Worm (Caenorhabditis elegans) whole organism, late embryonic: ENCODE results near the gene dig-1.

Experiments
- C08G9.2 ChIP-seq: sonication (generic microtip); optimal IDR thresholded peaks from 2 replicates; lab custom pipeline; 2016; ENCODE audit warnings: mild to moderate bottlenecking, missing genetic modification characterization, moderate library complexity, missing compliant biosample characterization
- C38D4.7 ChIP-seq: fragments of 200-800 bp; sonication (Bioruptor generic); optimal IDR thresholded peaks from 2 replicates; lab custom pipeline; 2018; ENCODE audit warnings: mild to moderate bottlenecking, missing genetic modification characterization, moderate library complexity, missing compliant biosample characterization
- K02D7.2 ChIP-seq: sonication (generic microtip); optimal IDR thresholded peaks from 2 replicates; lab custom pipeline; 2017; ENCODE audit warnings: mild to moderate bottlenecking, missing genetic modification characterization, missing compliant biosample characterization
- K09A11.1 ChIP-seq: sonication (generic microtip); optimal IDR thresholded peaks from 2 replicates; lab custom pipeline; 2017; ENCODE audit warnings: antibody characterized with exemption, mild to moderate bottlenecking, missing genetic modification characterization, missing compliant biosample characterization; ENCODE audit not compliant: insufficient read depth
- T23F11.4 ChIP-seq: fragments of 200-800 bp; sonication (Bioruptor generic); optimal IDR thresholded peaks from 2 replicates; lab custom pipeline; 2018; ENCODE audit warnings: mild to moderate bottlenecking, missing genetic modification characterization, missing compliant biosample characterization
- Y22D7AL.16 ChIP-seq: sonication (generic microtip); optimal IDR thresholded peaks from 2 replicates; lab custom pipeline; 2016; ENCODE audit warnings: missing genetic modification characterization, missing compliant biosample characterization
- ahr-1 ChIP-seq: sonication (generic microtip); optimal IDR thresholded peaks from 2 replicates; lab custom pipeline; 2016; ENCODE audit warnings: missing genetic modification characterization, missing compliant biosample characterization
- ama-1 ChIP-seq: fragments of 150-350 bp; optimal IDR thresholded peaks from 2 replicates; lab custom pipeline; 2014
- ceh-14 ChIP-seq: sonication (generic microtip); optimal IDR thresholded peaks from 2 replicates; lab custom pipeline; 2016; ENCODE audit warnings: missing genotype, missing genetic modification characterization, missing compliant biosample characterization
- ceh-18 ChIP-seq: sonication (generic microtip); optimal IDR thresholded peaks from 2 replicates; lab custom pipeline; 2016; ENCODE audit warnings: missing genetic modification characterization, missing compliant biosample characterization
- ceh-24 ChIP-seq: sonication (generic microtip); optimal IDR thresholded peaks from 2 replicates; lab custom pipeline; 2016; ENCODE audit warnings: mild to moderate bottlenecking, missing genetic modification characterization, missing compliant biosample characterization
- ceh-30 ChIP-seq: fragments of 150-350 bp; optimal IDR thresholded peaks from 2 replicates; lab custom pipeline; 2014; ENCODE audit warnings: missing biosample characterization, missing genetic modification characterization
- ceh-34 ChIP-seq: sonication (generic microtip); optimal IDR thresholded peaks from 2 replicates; lab custom pipeline; 2016; ENCODE audit warnings: mild to moderate bottlenecking, missing genetic modification characterization, missing compliant biosample characterization
- ceh-45 ChIP-seq: fragments of 200-800 bp; sonication (Bioruptor generic); IDR thresholded peaks from 2 replicates; pipeline ENCODE4 v1.3.6; 2022; ENCODE audit warnings: missing genetic modification reagents, missing genetic modification characterization, missing compliant biosample characterization
- ceh-6 ChIP-seq: fragments of 200-800 bp; sonication (Bioruptor generic); optimal IDR thresholded peaks from 2 replicates; lab custom pipeline; 2018; ENCODE audit warnings: mild to moderate bottlenecking, missing genetic modification characterization, missing compliant biosample characterization
- ceh-9 ChIP-seq: sonication (generic microtip); optimal IDR thresholded peaks from 2 replicates; lab custom pipeline; 2016; ENCODE audit warnings: mild to moderate bottlenecking, missing genetic modification characterization, inconsistent platforms, missing compliant biosample characterization
- che-1 ChIP-seq: sonication (generic microtip); optimal IDR thresholded peaks from 2 replicates; lab custom pipeline; 2016; ENCODE audit warnings: mild to moderate bottlenecking, missing genetic modification characterization, missing compliant biosample characterization
- dmd-4 ChIP-seq: sonication (generic microtip); optimal IDR thresholded peaks from 2 replicates; lab custom pipeline; 2016; ENCODE audit warnings: borderline replicate concordance, missing genetic modification characterization, missing compliant biosample characterization
- dve-1 ChIP-seq: sonication (generic microtip); optimal IDR thresholded peaks from 2 replicates; lab custom pipeline; 2017; ENCODE audit warnings: antibody characterized with exemption, mild to moderate bottlenecking, missing genetic modification characterization, missing compliant biosample characterization
- elt-2 ChIP-seq: sonication (generic microtip); optimal IDR thresholded peaks from 2 replicates; lab custom pipeline; 2016; ENCODE audit warnings: missing genetic modification reagents, missing genetic modification characterization, missing compliant biosample characterization
- ets-4 ChIP-seq: sonication (generic microtip); optimal IDR thresholded peaks from 2 replicates; lab custom pipeline; 2016; ENCODE audit warnings: missing genetic modification characterization, missing compliant biosample characterization
- fax-1 ChIP-seq: sonication (generic microtip); optimal IDR thresholded peaks from 2 replicates; lab custom pipeline; 2016; ENCODE audit warnings: missing genotype, missing genetic modification characterization, missing compliant biosample characterization
- fkh-6 ChIP-seq: sonication (generic microtip); optimal IDR thresholded peaks from 2 replicates; lab custom pipeline; 2016; ENCODE audit warnings: missing genetic modification characterization, missing compliant biosample characterization
- gmeb-2 ChIP-seq: sonication (generic microtip); optimal IDR thresholded peaks from 2 replicates; lab custom pipeline; 2016; ENCODE audit warnings: missing genetic modification characterization, inconsistent platforms, missing compliant biosample characterization
- hlh-13 ChIP-seq: fragments of 200-800 bp; sonication (Bioruptor generic); optimal IDR thresholded peaks from 2 replicates; lab custom pipeline; 2018; ENCODE audit warnings: mild to moderate bottlenecking, missing genetic modification characterization, missing compliant biosample characterization
- hlh-15 ChIP-seq: sonication (generic microtip); optimal IDR thresholded peaks from 2 replicates; lab custom pipeline; 2016; ENCODE audit warnings: missing genetic modification characterization, missing compliant biosample characterization
- hlh-30 ChIP-seq: sonication (generic microtip); optimal IDR thresholded peaks from 2 replicates; lab custom pipeline; 2017; ENCODE audit warnings: antibody characterized with exemption, missing genetic modification characterization, missing compliant biosample characterization; ENCODE audit not compliant: insufficient read depth
- hlh-8 ChIP-seq: sonication (generic microtip); optimal IDR thresholded peaks from 2 replicates; lab custom pipeline; 2016; ENCODE audit warnings: missing genotype, missing genetic modification characterization, missing compliant biosample characterization
- lim-6 ChIP-seq: sonication (generic microtip); optimal IDR thresholded peaks from 2 replicates; lab custom pipeline; 2016; ENCODE audit warnings: missing genetic modification characterization, missing compliant biosample characterization
- mec-3 ChIP-seq: sonication (generic microtip); optimal IDR thresholded peaks from 2 replicates; lab custom pipeline; 2016; ENCODE audit warnings: borderline replicate concordance, missing genetic modification characterization, missing compliant biosample characterization
- nhr-232 ChIP-seq: sonication (generic microtip); optimal IDR thresholded peaks from 2 replicates; lab custom pipeline; 2016; ENCODE audit warnings: missing genetic modification characterization, missing compliant biosample characterization
- npax-4 ChIP-seq: sonication (generic microtip); optimal IDR thresholded peaks from 2 replicates; lab custom pipeline; 2016; ENCODE audit warnings: missing genetic modification characterization, missing compliant biosample characterization
- pag-3 ChIP-seq: sonication (generic microtip); optimal IDR thresholded peaks from 2 replicates; lab custom pipeline; 2016; ENCODE audit warnings: missing compliant biosample characterization, missing genetic modification characterization, borderline replicate concordance
- pat-9 ChIP-seq: fragments of 200-800 bp; sonication (Bioruptor generic); optimal IDR thresholded peaks from 2 replicates; lab custom pipeline; 2018; ENCODE audit warnings: mild to moderate bottlenecking, missing genetic modification characterization, moderate library complexity, missing compliant biosample characterization
- pha-2 ChIP-seq: sonication (generic microtip); optimal IDR thresholded peaks from 2 replicates; lab custom pipeline; 2017; ENCODE audit warnings: mild to moderate bottlenecking, missing genetic modification characterization, missing compliant biosample characterization
- pqm-1 ChIP-seq: sonication (generic microtip); optimal IDR thresholded peaks from 2 replicates; lab custom pipeline; 2016; ENCODE audit warnings: missing genetic modification characterization, missing compliant biosample characterization
- pros-1 ChIP-seq: fragments of 150-350 bp; optimal IDR thresholded peaks from 2 replicates; lab custom pipeline; 2014; ENCODE audit warnings: missing biosample characterization, missing genetic modification reagents, missing genetic modification characterization
- ref-2 ChIP-seq: sonication (generic microtip); optimal IDR thresholded peaks from 2 replicates; lab custom pipeline; 2016; ENCODE audit warnings: missing genetic modification characterization, missing compliant biosample characterization
- rnt-1 ChIP-seq: sonication (generic microtip); optimal IDR thresholded peaks from 2 replicates; lab custom pipeline; 2016; ENCODE audit warnings: missing genetic modification characterization, missing compliant biosample characterization
- sdc-2 ChIP-seq: sonication (generic microtip); optimal IDR thresholded peaks from 2 replicates; lab custom pipeline; 2016; ENCODE audit warnings: missing genotype, missing genetic modification characterization, missing compliant biosample characterization
- syd-9 ChIP-seq: sonication (generic microtip); optimal IDR thresholded peaks from 2 replicates; lab custom pipeline; 2016; ENCODE audit warnings: mild to moderate bottlenecking, missing genetic modification characterization, moderate library complexity, missing compliant biosample characterization
- tbx-2 ChIP-seq: sonication (generic microtip); optimal IDR thresholded peaks from 2 replicates; lab custom pipeline; 2016; ENCODE audit warnings: missing genetic modification characterization, missing compliant biosample characterization
- unc-55 ChIP-seq: sonication (generic microtip); optimal IDR thresholded peaks from 2 replicates; lab custom pipeline; 2017; ENCODE audit warnings: missing biosample characterization, missing genetic modification reagents, missing genetic modification characterization
- unc-86 ChIP-seq: sonication (generic microtip); optimal IDR thresholded peaks from 2 replicates; lab custom pipeline; 2016; ENCODE audit warnings: missing genetic modification characterization, missing compliant biosample characterization
- zip-5 ChIP-seq: sonication (generic microtip); optimal IDR thresholded peaks from 2 replicates; lab custom pipeline; 2016; ENCODE audit warnings: missing genetic modification characterization, missing compliant biosample characterization
- ztf-16 ChIP-seq: sonication (generic microtip); optimal IDR thresholded peaks from 2 replicates; lab custom pipeline; 2017; ENCODE audit warnings: missing genetic modification characterization, missing compliant biosample characterization

Gene dig-1

DNA sequence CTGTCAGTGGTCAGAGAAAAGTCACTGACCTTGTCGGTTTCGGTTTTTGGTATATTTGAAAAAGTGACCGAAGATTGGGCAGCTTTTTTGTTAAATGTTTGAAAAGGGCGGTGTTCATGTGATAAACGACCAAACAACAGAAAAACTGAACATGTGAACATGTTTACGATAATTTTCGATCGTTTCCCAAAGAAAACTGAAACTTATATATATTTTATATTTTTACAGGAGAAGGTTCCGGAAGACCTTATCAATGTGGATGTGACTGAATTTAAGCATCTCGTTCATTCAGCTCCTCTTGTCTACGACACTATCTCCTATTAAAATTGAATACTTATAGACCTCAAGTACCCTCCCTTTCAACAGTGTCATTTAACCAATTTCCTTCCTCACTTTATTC, 53.6 kb downstream of the dig-1 start:
- TF ChIP-seq ceh-34 (tag; lab: Kevin White, UChicago) (no peak), unc-86 (tag; lab: Kevin White, UChicago) (no peak), zip-5 (no peak), C08G9.2 (tag; lab: Kevin White, UChicago) (no peak), ref-2 (tag; lab: Kevin White, UChicago) (no peak), ceh-45 (GFP tag; lab: Robert Waterston, UW) (no peak), pqm-1 (tag; lab: Kevin White, UChicago) (no peak), pros-1 (no peak), ahr-1 (tag; lab: Kevin White, UChicago) (no peak), nhr-232 (tag; lab: Kevin White, UChicago) (no peak), hlh-30 (tag; lab: Kevin White, UChicago) (no peak), Y22D7AL.16 (tag; lab: Kevin White, UChicago) (no peak), pat-9 (no peak), gmeb-2 (tag; lab: Kevin White, UChicago) (no peak), ceh-18 (no peak), C38D4.7 (GFP tag; lab: Kevin White, UChicago) (no peak)
- TF ChIP-seq, all 69 proteins: peak for 0

DNA sequence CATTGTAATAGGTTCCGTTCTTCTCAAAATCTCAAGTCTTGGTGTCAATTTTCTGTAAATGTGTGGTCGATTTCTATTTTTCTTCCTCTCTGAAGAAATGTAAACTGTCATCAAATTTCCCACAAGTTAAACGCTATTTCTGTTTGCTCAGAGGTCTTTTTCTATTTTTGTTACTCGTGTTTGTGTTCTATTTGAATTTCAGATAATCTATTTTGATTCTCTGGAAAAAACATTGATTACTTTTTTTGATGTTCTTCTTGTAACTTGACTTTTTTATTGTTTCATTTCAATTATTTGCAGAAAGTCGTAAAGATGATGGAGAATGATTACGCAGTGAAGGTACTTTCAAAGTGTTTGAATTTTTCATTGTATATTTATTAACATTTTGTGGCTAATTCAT, 56.4 kb downstream of the dig-1 start, which contains the start of gene lim-8:
TSS of gene lim-8 (plus strand) at position 301 of the 400 bp plus-strand sequence.
- no peak for TF ChIP-seq ceh-18
- TF ChIP-seq, all 69 proteins: peak for 0

DNA sequence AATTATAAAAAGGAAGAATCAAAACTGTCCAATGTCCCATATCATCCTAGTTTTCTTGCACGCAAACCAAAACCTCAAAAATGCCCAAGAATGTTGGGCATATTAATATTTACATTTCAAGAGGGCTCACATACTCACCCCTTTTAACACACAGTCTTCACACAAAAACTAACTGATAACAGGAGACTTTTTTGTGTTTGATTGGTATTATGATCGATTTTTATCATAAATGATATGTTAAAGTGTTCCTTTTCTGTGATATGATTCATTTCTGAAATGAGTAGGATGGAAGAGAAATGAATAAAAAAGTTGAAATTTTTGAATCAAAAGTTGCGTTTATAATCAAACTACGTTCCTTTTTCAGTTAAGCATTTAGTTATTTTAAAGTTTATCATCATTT, 57.0 kb downstream of the dig-1 start:
- TF ChIP-seq ceh-6 (GFP tag; lab: Kevin White, UChicago) (no peak), ahr-1 (tag; lab: Kevin White, UChicago) (no peak), elt-2 (tag; lab: Kevin White, UChicago) (peak; percentile 50), pha-2 (tag; lab: Kevin White, UChicago) (no peak), hlh-13 (GFP tag; lab: Kevin White, UChicago) (no peak), ama-1 (no peak)

DNA sequence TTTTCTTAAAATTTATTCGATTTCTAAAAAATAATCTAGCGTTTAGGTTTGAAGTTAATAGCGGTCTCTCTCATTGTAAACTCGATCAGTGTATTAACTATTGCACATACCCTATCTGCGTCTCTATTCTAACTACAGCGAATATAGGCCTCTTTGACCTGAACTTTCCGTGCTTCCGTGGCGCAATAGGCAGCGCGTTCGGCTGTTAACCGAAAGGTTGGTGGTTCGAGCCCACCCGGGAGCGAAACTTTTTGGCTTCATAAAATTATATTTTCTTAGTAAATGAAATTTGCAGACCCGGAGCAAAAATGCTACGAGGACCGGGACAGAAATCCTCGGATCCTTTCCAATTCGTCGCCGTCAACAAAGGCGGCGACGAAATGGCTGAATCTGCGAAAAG, 59.3 kb downstream of the dig-1 start:
- TF ChIP-seq hlh-8 (tag; lab: Kevin White, UChicago), result peak; percentile 4
- peak; percentile 35 for TF ChIP-seq dmd-4 (tag; lab: Kevin White, UChicago)
- TF ChIP-seq lim-6 (tag; lab: Kevin White, UChicago), result no peak
- no peak for TF ChIP-seq fkh-6 (tag; lab: Kevin White, UChicago)
- TF ChIP-seq tbx-2 (tag; lab: Kevin White, UChicago), result peak; percentile 30
- no peak for TF ChIP-seq ets-4 (tag; lab: Kevin White, UChicago)
- TF ChIP-seq nhr-232 (tag; lab: Kevin White, UChicago), result peak; percentile 40
- TF ChIP-seq C38D4.7 (GFP tag; lab: Kevin White, UChicago), result peak; percentile 39
- no peak for TF ChIP-seq unc-55 (GFP tag; lab: Kevin White, UChicago)
- TF ChIP-seq ceh-18, result peak; percentile 26
- no peak for TF ChIP-seq ceh-14 (tag; lab: Kevin White, UChicago)
- peak; percentile 24 for TF ChIP-seq rnt-1 (tag; lab: Kevin White, UChicago)
- TF ChIP-seq ceh-24, result no peak
- no peak for TF ChIP-seq ceh-30
- no peak for TF ChIP-seq syd-9 (tag; lab: Kevin White, UChicago)
- TF ChIP-seq mec-3 (tag; lab: Kevin White, UChicago), result no peak
- TF ChIP-seq che-1, result peak; percentile 62
- TF ChIP-seq pqm-1 (tag; lab: Kevin White, UChicago), result no peak
- peak; percentile 21 for TF ChIP-seq ztf-16 (tag; lab: Kevin White, UChicago)
- peak; percentile 47 for TF ChIP-seq elt-2 (tag; lab: Kevin White, UChicago)
- TF ChIP-seq unc-86 (tag; lab: Kevin White, UChicago), result peak; percentile 65
- TF ChIP-seq npax-4 (tag; lab: Kevin White, UChicago), result no peak
- TF ChIP-seq pag-3 (tag; lab: Kevin White, UChicago), result no peak
- TF ChIP-seq ref-2 (tag; lab: Kevin White, UChicago), result peak; percentile 15
- peak; percentile 4 for TF ChIP-seq fax-1 (tag; lab: Kevin White, UChicago)
- TF ChIP-seq dve-1 (tag; lab: Kevin White, UChicago), result peak; percentile 22
- TF ChIP-seq ceh-34 (tag; lab: Kevin White, UChicago), result peak; percentile 7
- no peak for TF ChIP-seq ama-1
- TF ChIP-seq T23F11.4 (GFP tag; lab: Kevin White, UChicago), result no peak
- peak; percentile 58 for TF ChIP-seq K09A11.1 (tag; lab: Kevin White, UChicago)
- no peak for TF ChIP-seq ceh-9 (tag; lab: Kevin White, UChicago)
- TF ChIP-seq hlh-15 (tag; lab: Kevin White, UChicago), result peak; percentile 37
- TF ChIP-seq sdc-2 (tag; lab: Kevin White, UChicago), result peak; percentile 27
- TF ChIP-seq hlh-30 (tag; lab: Kevin White, UChicago), result no peak
- TF ChIP-seq K02D7.2 (tag; lab: Kevin White, UChicago), result peak; percentile 11
- TF ChIP-seq zip-5, result no peak
